Fruit fly (Drosophila melanogaster) whole organism, pupa: ENCODE data around the gene Cpr65Ay.
"Not testable (repeated sequence)": the region's sequence is repeated elsewhere in the genome, so short reads cannot be mapped to it uniquely, and the experiment has no call there.

Experiments used
- CG10348 ChIP-seq: fragments of 200-800 bp; sonication (Bioruptor generic); IDR thresholded peaks from 2 replicates; pipeline ENCODE4 v1.3.6; 2022; ENCODE audit warnings: missing biosample characterization, missing genetic modification characterization
- CG12605 ChIP-seq: fragments of 200-800 bp; sonication (Bioruptor generic); IDR thresholded peaks from 2 replicates; pipeline ENCODE4 v1.3.6; 2022; ENCODE audit warnings: missing biosample characterization, missing genetic modification characterization
- CG13204 ChIP-seq: fragments of 200-800 bp; sonication (Bioruptor generic); optimal IDR thresholded peaks from 2 replicates; lab custom pipeline; 2018; ENCODE audit warnings: missing biosample characterization, mild to moderate bottlenecking, missing genetic modification characterization, moderate library complexity
- CG14655 ChIP-seq: fragments of 200-800 bp; sonication (Bioruptor generic); optimal IDR thresholded peaks from 3 replicates; lab custom pipeline; 2017; ENCODE audit warnings: mild to moderate bottlenecking, missing biosample characterization, missing genetic modification reagents, missing genetic modification characterization
- CG15710 ChIP-seq: fragments of 200-800 bp; sonication (Bioruptor generic); optimal IDR thresholded peaks from 2 replicates; lab custom pipeline; 2018; ENCODE audit warnings: missing biosample characterization, mild to moderate bottlenecking, missing genetic modification characterization, moderate library complexity
- CG32121 ChIP-seq: fragments of 200-800 bp; sonication (Bioruptor generic); IDR thresholded peaks from 2 replicates; pipeline ENCODE4 v1.3.6; 2022; ENCODE audit warnings: missing biosample characterization, missing genetic modification characterization
- CG34367 ChIP-seq: fragments of 200-800 bp; sonication (Bioruptor generic); optimal IDR thresholded peaks from 2 replicates; lab custom pipeline; 2018; ENCODE audit warnings: missing biosample characterization, mild to moderate bottlenecking, missing genetic modification characterization
- CG4496 ChIP-seq: fragments of 200-800 bp; sonication (Bioruptor generic); IDR thresholded peaks from 3 replicates; pipeline ENCODE4 v1.3.6; 2022; ENCODE audit warnings: missing biosample characterization, missing genetic modification characterization
- CG8159 ChIP-seq: fragments of 200-800 bp; sonication (Bioruptor generic); optimal IDR thresholded peaks from 3 replicates; lab custom pipeline; 2018; ENCODE audit warnings: missing biosample characterization, mild to moderate bottlenecking, missing genetic modification characterization, moderate library complexity
- CG8301 ChIP-seq: fragments of 200-800 bp; sonication (Bioruptor generic); optimal IDR thresholded peaks from 2 replicates; lab custom pipeline; 2018; ENCODE audit warnings: missing biosample characterization, mild to moderate bottlenecking, missing genetic modification characterization
- CG9948 ChIP-seq: fragments of 200-800 bp; sonication (Bioruptor generic); optimal IDR thresholded peaks from 2 replicates; lab custom pipeline; 2018; ENCODE audit warnings: missing biosample characterization, mild to moderate bottlenecking, missing genetic modification characterization, moderate library complexity
- D1 ChIP-seq: fragments of 200-800 bp; sonication (Bioruptor generic); optimal IDR thresholded peaks from 2 replicates; lab custom pipeline; 2018; ENCODE audit warnings: missing biosample characterization, mild to moderate bottlenecking, missing genetic modification characterization, moderate library complexity
- EcR ChIP-seq: fragments of 200-800 bp; sonication (Bioruptor generic); optimal IDR thresholded peaks from 3 replicates; lab custom pipeline; 2019; ENCODE audit warnings: missing biosample characterization, missing genetic modification characterization, mild to moderate bottlenecking, moderate library complexity, missing genetic modification reagents
- Ets98B ChIP-seq: fragments of 200-800 bp; sonication (Bioruptor generic); IDR thresholded peaks from 2 replicates; pipeline ENCODE4 v1.3.6; 2022; ENCODE audit warnings: missing biosample characterization, missing genetic modification characterization
- Pif1A ChIP-seq: fragments of 200-800 bp; sonication (Bioruptor generic); optimal IDR thresholded peaks from 3 replicates; lab custom pipeline; 2016; ENCODE audit warnings: missing biosample characterization, missing genetic modification characterization
- Pif1B ChIP-seq: fragments of 200-800 bp; sonication (Bioruptor generic); optimal IDR thresholded peaks from 3 replicates; lab custom pipeline; 2016; ENCODE audit warnings: missing biosample characterization, missing genetic modification characterization
- Snoo ChIP-seq: fragments of 200-800 bp; sonication (Bioruptor generic); optimal IDR thresholded peaks from 3 replicates; lab custom pipeline; 2017; ENCODE audit warnings: missing biosample characterization, mild to moderate bottlenecking, missing genetic modification characterization, inconsistent platforms
- fd96Ca ChIP-seq: fragments of 200-800 bp; sonication (Bioruptor generic); IDR thresholded peaks from 3 replicates; pipeline ENCODE4 v1.3.6; 2022; ENCODE audit warnings: missing biosample characterization, missing genetic modification characterization
- gl ChIP-seq: fragments of 200-800 bp; sonication (Bioruptor generic); optimal IDR thresholded peaks from 2 replicates; lab custom pipeline; 2018; ENCODE audit warnings: missing biosample characterization, mild to moderate bottlenecking, missing genetic modification characterization
- rn ChIP-seq: fragments of 200-800 bp; sonication (Bioruptor generic); IDR thresholded peaks from 2 replicates; pipeline ENCODE4 v1.3.6; 2022; ENCODE audit warnings: missing biosample characterization, missing genetic modification characterization

Gene Cpr65Ay

DNA sequence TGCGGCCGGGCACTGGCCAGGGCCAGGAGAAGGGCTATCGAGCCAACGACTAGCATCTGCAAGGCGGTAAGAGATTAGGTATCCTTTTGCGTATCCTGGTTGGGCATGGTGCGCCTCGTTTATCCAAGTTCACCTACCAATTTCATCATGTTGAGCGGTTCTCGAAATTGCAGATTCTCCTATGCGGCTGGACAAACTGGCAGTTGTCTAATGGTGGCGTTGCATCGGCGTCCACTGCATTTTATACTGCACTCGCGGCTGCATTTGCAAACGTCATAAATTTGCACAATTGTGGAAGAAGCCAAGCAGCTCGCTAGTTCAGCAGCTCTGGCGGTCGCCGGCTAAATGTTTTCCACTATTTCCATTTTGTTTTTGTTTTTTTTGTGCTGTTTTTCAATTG, 5.9 kb downstream of the Cpr65Ay start, which contains the start of gene Acp65Aa:
Acp65Aa (minus strand) TSS at position 215 of the 400 bp plus-strand sequence.
- no peak for TF ChIP-seq gl (tag; lab: Kevin White, UChicago)
- no peak for TF ChIP-seq CG13204 (GFP tag; lab: Kevin White, UChicago)
- no peak for TF ChIP-seq CG8301 (tag; lab: Kevin White, UChicago)
- TF ChIP-seq EcR (GFP tag; lab: Kevin White, UChicago): no peak
- no peak for TF ChIP-seq CG4496 (GFP tag; lab: Robert Waterston, UW)
- TF ChIP-seq CG14655: no peak
- no peak for TF ChIP-seq CG34367 (tag; lab: Kevin White, UChicago)

dm6 chr3L:6150757-6151354, 7.6 kb downstream of the Cpr65Ay start, which contains the start of the genes Cpr65Ax2 and Lcp65Aa:
Gene Cpr65Ax2, minus strand, starts transcription at chr3L:6150857.
Gene Lcp65Aa, plus strand, starts transcription at chr3L:6151304.
- not testable (repeated sequence) for TF ChIP-seq CG8301 (tag; lab: Kevin White, UChicago); CG9948 (tag; lab: Kevin White, UChicago); fd96Ca (GFP tag; lab: Robert Waterston, UW)

dm6 chr3L:6149248-6149647, 9.2 kb downstream of the Cpr65Ay start, which contains the start of gene Lcp65Ab1:
Gene Lcp65Ab1, plus strand, starts transcription at chr3L:6149548.
- not testable (repeated sequence) for TF ChIP-seq gl (tag; lab: Kevin White, UChicago); EcR (GFP tag; lab: Kevin White, UChicago); rn (GFP tag; lab: Robert Waterston, UW)

DNA sequence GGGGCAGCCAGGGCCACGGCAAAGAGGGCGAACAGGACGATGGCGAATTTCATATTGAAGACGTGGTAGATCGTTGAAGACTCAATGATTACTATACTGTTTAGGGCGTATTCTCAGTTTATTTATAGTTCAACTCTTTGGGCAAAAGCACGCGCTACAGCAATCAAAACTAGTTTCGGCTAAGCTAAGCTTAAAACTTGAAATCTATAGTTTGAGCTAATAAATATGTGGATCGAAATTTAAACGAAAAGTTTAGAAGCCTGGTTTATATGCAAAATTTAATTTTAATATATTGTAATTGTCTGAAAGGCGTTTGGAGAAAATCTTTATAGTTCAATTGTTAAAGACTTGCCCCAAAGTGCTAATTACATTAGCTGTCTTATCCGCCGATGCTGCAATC, 10.5 kb downstream of the Cpr65Ay start, which contains the start of gene Cpr65Ax1:
Cpr65Ax1 (minus strand) TSS at position 101 of the 400 bp plus-strand sequence.
- TF ChIP-seq CG32121 (GFP tag; lab: Robert Waterston, UW); Pif1A (GFP tag; lab: Kevin White, UChicago); fd96Ca (GFP tag; lab: Robert Waterston, UW): not testable (repeated sequence)

DNA sequence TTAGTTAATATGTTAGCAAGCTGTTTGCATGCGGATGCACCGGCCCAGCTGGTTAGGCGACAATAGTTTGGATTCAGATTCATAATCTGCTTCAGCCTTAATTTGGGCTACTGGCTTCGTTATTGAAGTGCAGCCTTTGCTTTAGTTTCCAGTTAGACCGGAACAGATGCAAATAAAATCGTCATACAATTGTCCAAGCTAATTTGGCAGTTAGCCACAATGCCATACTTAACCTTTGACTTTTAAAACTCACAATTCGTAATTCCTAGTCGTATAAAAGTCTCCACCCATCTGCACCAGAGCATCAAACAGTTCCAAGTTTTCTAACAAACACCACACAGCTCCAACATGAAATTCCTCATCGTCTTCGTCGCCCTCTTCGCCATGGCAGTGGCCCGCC, 12.1 kb downstream of the Cpr65Ay start, which contains the start of gene Lcp65Ab2:
Lcp65Ab2 (plus strand) TSS at position 301 of the 400 bp plus-strand sequence.
- not testable (repeated sequence) for TF ChIP-seq CG15710 (tag; lab: Kevin White, UChicago); rn (GFP tag; lab: Robert Waterston, UW); CG8301 (tag; lab: Kevin White, UChicago)

DNA sequence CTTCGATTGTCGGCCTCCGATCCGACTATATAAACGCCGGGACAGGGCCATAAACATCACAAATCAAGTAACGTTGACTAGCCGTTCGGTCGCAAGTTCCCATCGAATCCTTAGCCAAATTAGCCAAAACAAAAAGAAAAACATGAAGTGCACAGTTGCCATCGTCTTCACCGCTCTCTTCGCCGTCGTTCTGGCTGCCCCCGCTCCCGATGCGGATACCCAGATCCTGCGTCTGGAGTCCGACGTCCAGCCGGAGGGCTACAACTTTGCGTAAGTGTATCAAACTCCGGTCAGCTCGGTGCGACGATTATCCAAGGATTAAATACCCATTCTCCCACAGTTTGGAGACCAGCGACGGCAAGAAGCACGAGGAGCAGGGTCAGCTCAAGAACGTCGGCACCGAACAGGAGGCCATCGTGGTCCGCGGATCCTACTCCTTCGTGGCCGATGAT, 13.6 kb downstream of the Cpr65Ay start, which contains the start of gene Lcp65Ac:
Lcp65Ac (plus strand) TSS at position 51 of the 452 bp plus-strand sequence.
- TF ChIP-seq Snoo (tag; lab: Kevin White, UChicago): no peak
- TF ChIP-seq rn (GFP tag; lab: Robert Waterston, UW): no peak
- TF ChIP-seq CG32121 (GFP tag; lab: Robert Waterston, UW): no peak
- no peak for TF ChIP-seq CG12605
- TF ChIP-seq Pif1A (GFP tag; lab: Kevin White, UChicago): no peak
- no peak for TF ChIP-seq CG9948 (tag; lab: Kevin White, UChicago)
- no peak for TF ChIP-seq gl (tag; lab: Kevin White, UChicago)
- no peak for TF ChIP-seq CG15710 (tag; lab: Kevin White, UChicago)
- TF ChIP-seq CG4496 (GFP tag; lab: Robert Waterston, UW): no peak
- TF ChIP-seq CG14655: no peak

DNA sequence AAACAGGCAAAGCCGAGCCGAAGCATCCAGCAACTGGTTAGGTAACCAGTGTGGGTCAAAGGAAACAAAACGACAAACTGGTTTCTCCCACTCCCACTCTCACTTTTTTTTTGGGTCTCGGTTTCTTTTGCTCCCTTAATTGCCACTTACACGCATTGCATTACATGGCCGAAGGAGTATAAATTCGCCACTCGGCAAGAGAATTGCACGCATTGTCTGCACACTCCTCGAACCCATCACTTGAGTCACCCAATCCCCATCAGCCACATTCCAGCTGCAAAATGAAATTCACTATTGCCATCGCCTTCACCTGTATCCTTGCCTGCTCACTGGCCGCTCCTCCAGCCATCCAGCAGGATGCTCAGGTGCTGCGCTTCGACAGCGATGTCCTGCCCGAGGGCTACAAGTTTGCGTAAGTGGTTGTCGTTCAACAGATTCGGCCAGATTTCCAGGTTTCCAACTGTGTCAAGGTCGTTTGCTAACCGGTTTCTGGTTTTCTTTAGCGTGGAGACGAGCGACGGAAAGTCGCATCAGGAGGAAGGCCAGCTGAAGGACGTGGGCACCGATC, 15.2 kb downstream of the Cpr65Ay start, which contains the start of gene Lcp65Ad:
Lcp65Ad (plus strand) TSS at position 208 of the 568 bp plus-strand sequence.
- TF ChIP-seq CG8301 (tag; lab: Kevin White, UChicago): no peak
- no peak for TF ChIP-seq Ets98B (GFP tag; lab: Robert Waterston, UW)
- TF ChIP-seq D1 (tag; lab: Kevin White, UChicago): no peak
- TF ChIP-seq CG32121 (GFP tag; lab: Robert Waterston, UW): no peak
- peak; percentile 36 for TF ChIP-seq EcR (GFP tag; lab: Kevin White, UChicago)
- TF ChIP-seq, all 21 proteins: peak for 1

DNA sequence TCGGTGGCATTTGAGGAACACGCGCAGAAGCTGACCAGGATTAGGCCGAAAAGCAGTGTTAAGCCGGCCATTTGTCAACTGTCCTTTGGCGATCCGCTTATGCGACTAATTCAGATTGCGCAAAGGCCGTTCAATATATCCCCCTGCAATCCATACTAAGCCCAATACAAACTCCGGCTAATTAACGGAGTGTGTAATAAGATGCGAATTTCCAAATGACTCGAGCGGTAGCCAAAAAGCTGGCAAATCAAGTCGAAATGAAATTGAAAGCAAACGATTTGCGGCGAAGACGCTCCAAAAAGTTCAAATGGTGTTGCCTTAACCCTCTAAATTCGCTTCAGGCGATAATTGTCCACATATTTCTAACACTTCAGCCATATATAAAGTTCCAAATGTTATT, 16.1 kb downstream of the Cpr65Ay start, which contains the start of gene Cpr65Aw:
Cpr65Aw (minus strand) TSS at position 101 of the 400 bp plus-strand sequence.
- no peak for TF ChIP-seq CG8159
- TF ChIP-seq Pif1B (GFP tag; lab: Kevin White, UChicago): no peak
- TF ChIP-seq Snoo (tag; lab: Kevin White, UChicago): no peak
- TF ChIP-seq CG9948 (tag; lab: Kevin White, UChicago): no peak
- no peak for TF ChIP-seq CG32121 (GFP tag; lab: Robert Waterston, UW)
- TF ChIP-seq fd96Ca (GFP tag; lab: Robert Waterston, UW): no peak
- no peak for TF ChIP-seq CG10348
- TF ChIP-seq CG15710 (tag; lab: Kevin White, UChicago): no peak
- no peak for TF ChIP-seq CG12605
- TF ChIP-seq CG14655: no peak
- no peak for TF ChIP-seq D1 (tag; lab: Kevin White, UChicago)
- no peak for TF ChIP-seq CG8301 (tag; lab: Kevin White, UChicago)
- TF ChIP-seq CG13204 (GFP tag; lab: Kevin White, UChicago): no peak
